Comparison of ENCODE assay signal across 5 fruit fly cellular contexts in the genomic region with DNA sequence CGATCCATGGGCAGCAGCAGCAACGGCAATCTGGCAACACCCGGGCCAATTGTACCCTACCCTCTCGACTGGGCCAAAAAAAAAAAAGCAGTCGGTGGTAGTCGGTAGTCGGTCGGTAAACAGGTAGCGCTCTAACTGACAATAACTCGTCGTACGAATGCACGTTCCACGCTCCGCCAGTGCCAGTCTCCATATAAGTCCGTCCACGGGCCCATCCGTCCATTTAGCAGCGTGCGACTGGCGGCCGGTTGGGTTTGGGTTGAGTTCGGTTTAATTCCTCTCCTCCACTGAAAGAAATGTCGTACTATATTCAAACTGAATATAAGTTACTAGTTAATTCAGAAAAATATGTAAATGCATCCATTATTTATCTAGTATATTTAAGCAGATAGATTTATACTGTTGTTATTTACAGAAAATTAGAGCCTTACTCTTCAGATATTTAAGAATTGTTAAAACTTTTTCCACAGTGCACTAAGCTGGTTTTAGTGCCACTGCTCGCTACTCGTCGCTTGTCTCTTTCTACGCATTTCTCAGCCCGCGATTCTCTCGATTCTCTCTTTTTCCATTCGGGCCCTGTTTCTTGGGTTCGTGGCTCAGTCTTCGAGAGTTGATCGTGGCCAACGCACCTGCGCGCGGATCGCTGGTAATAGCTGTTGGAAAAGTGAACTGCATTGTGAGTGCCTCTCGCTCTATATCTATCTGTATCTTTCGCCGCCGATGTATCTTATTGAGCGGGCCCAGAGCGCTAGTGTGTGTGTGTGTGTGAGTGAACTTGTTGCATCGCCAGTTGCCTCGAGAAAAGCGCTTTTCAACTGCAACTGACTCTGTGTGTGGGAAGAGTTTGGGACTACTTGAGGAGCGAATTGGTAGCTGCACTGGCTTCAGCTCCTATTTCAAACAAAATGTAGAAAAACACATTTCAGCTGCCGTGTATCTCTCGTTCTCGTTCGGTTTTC.
TF ChIP-seq lines count a peak whose summit lies in the region.

Gene bowl, plus strand, starts transcription at position 592 of the 959 bp plus-strand sequence.

TF ChIP-seq in whole organism, adult, 20 proteins besides CTCF, POLR2A, EP300 and RAD21 (continued from another document):
- TF ChIP-seq Mnt (GFP tag; optimal IDR thresholded peaks at IDR 0.05; lab: Kevin White, UChicago) (peak; percentile 61), toe (GFP tag; optimal IDR thresholded peaks at IDR 0.05; lab: Kevin White, UChicago) (peak; percentile 66), CG33017 (tag; optimal IDR thresholded peaks at IDR 0.05; lab: Kevin White, UChicago) (peak; percentile 94), CG11617 (GFP tag; optimal IDR thresholded peaks at IDR 0.05; lab: Kevin White, UChicago) (peak; percentile 83), CG1620 (GFP tag; optimal IDR thresholded peaks at IDR 0.05; lab: Kevin White, UChicago) (peak; percentile 61), kay (GFP tag; lab: Kevin White, UChicago; ENCODE audit: borderline replicate concordance) (no peak)

TF ChIP-seq in whole organism, embryonic, 481 proteins besides CTCF, POLR2A, EP300 and RAD21 (continued from another document and continues in another):
- peak; percentile 95 for TF ChIP-seq corto (GFP tag; optimal IDR thresholded peaks at IDR 0.05; lab: Kevin White, UChicago)
- peak; percentile 91 for TF ChIP-seq Fer1 (GFP tag; optimal IDR thresholded peaks at IDR 0.05; lab: Kevin White, UChicago)
- TF ChIP-seq CG7987 (GFP tag; optimal IDR thresholded peaks at IDR 0.05; lab: Kevin White, UChicago) = peak; percentile 45
- peak; percentile 95 for TF ChIP-seq dmrt99B (tag; optimal IDR thresholded peaks at IDR 0.05; lab: Kevin White, UChicago)
- TF ChIP-seq dan (GFP tag; IDR thresholded peaks at IDR 0.05; lab: Robert Waterston, UW) = peak; percentile 91
- peak; percentile 83 for TF ChIP-seq CG10147 (GFP tag; optimal IDR thresholded peaks at IDR 0.05; lab: Kevin White, UChicago)
- peak; percentile 97 for TF ChIP-seq CG34422 (GFP tag; IDR thresholded peaks at IDR 0.05; lab: Robert Waterston, UW)
- peak; percentile 89 for TF ChIP-seq cwo (GFP tag; optimal IDR thresholded peaks at IDR 0.05; lab: Kevin White, UChicago)
- peak; percentile 38 for TF ChIP-seq Fer2 (tag; optimal IDR thresholded peaks at IDR 0.05; lab: Kevin White, UChicago)
- no peak for TF ChIP-seq CG14860 (GFP tag; IDR thresholded peaks at IDR 0.05; lab: Robert Waterston, UW; ENCODE audit: partially characterized antibody)
- TF ChIP-seq Jarid2 (GFP tag; optimal IDR thresholded peaks at IDR 0.05; lab: Kevin White, UChicago) = peak; percentile 85
- peak; percentile 77 for TF ChIP-seq CG3163 (GFP tag; optimal IDR thresholded peaks at IDR 0.05; lab: Kevin White, UChicago)
- peak; percentile 19 for TF ChIP-seq fru (optimal IDR thresholded peaks at IDR 0.05; lab: Kevin White, UChicago)
- TF ChIP-seq CG30403 (GFP tag; optimal IDR thresholded peaks at IDR 0.05; lab: Kevin White, UChicago) = peak; percentile 98
- TF ChIP-seq ac (GFP tag; optimal IDR thresholded peaks at IDR 0.05; lab: Kevin White, UChicago) = peak; percentile 86
- peak; percentile 75; the same call in 1 of the 2 replicates for TF ChIP-seq Doc2 (GFP tag; IDR thresholded peaks at IDR 0.05; lab: Robert Waterston, UW)
- TF ChIP-seq CG8281 (tag; optimal IDR thresholded peaks at IDR 0.05; lab: Kevin White, UChicago) = peak; percentile 73
- peak; percentile 87 for TF ChIP-seq CG6254 (GFP tag; optimal IDR thresholded peaks at IDR 0.05; lab: Kevin White, UChicago)
- peak; percentile 78 for TF ChIP-seq CG10431 (GFP tag; optimal IDR thresholded peaks at IDR 0.05; lab: Kevin White, UChicago)
- TF ChIP-seq CG14014 (GFP tag; IDR thresholded peaks at IDR 0.05; lab: Robert Waterston, UW) = peak; percentile 96
- TF ChIP-seq ken (GFP tag; IDR thresholded peaks at IDR 0.05; lab: Robert Waterston, UW) = peak; percentile 93
- TF ChIP-seq Sry-β (GFP tag; optimal IDR thresholded peaks at IDR 0.05; lab: Kevin White, UChicago) = peak; percentile 25
- TF ChIP-seq CG15514 (GFP tag; optimal IDR thresholded peaks at IDR 0.05; lab: Kevin White, UChicago) = peak; percentile 75
- TF ChIP-seq CG34224 (GFP tag; IDR thresholded peaks at IDR 0.05; lab: Robert Waterston, UW; ENCODE audit: partially characterized antibody) = 0 out of 3 replicates have a peak, but pooled peaks have one; percentile 21
- peak; percentile 99 for TF ChIP-seq Xrp1 (GFP tag; IDR thresholded peaks at IDR 0.05; lab: Robert Waterston, UW)
- peak; percentile 83 for TF ChIP-seq pb (GFP tag; optimal IDR thresholded peaks at IDR 0.05; lab: Kevin White, UChicago)
- TF ChIP-seq mirr (GFP tag; optimal IDR thresholded peaks at IDR 0.05; lab: Kevin White, UChicago) = peak; percentile 42

TF ChIP-seq in whole organism, prepupa, 60 proteins besides CTCF, POLR2A, EP300 and RAD21 (continued from another document and continues in another):
- TF ChIP-seq CG10669 (GFP tag; optimal IDR thresholded peaks at IDR 0.05; lab: Kevin White, UChicago) (peak; percentile 92), CG15336 (GFP tag; IDR thresholded peaks at IDR 0.05; lab: Robert Waterston, UW) (peak; percentile 99), vri (GFP tag; optimal IDR thresholded peaks at IDR 0.05; lab: Kevin White, UChicago) (peak; percentile 97), spab (GFP tag; optimal IDR thresholded peaks at IDR 0.05; lab: Kevin White, UChicago) (peak; percentile 93), Eip75B (GFP tag; optimal IDR thresholded peaks at IDR 0.05; lab: Kevin White, UChicago) (peak; percentile 99), fd85E (GFP tag; optimal IDR thresholded peaks at IDR 0.05; lab: Kevin White, UChicago) (peak; percentile 78), CG11294 (GFP tag; IDR thresholded peaks at IDR 0.05; lab: Robert Waterston, UW) (peak; percentile 96), fkh (GFP tag; optimal IDR thresholded peaks at IDR 0.05; lab: Kevin White, UChicago) (peak; percentile 68), Ets21C (GFP tag; optimal IDR thresholded peaks at IDR 0.05; lab: Kevin White, UChicago) (peak; percentile 96), dsx (GFP tag; optimal IDR thresholded peaks at IDR 0.05; lab: Kevin White, UChicago; ENCODE audit: poor library complexity, severe bottlenecking) (peak; percentile 90), CG11762 (GFP tag; optimal IDR thresholded peaks at IDR 0.05; lab: Kevin White, UChicago; ENCODE audit: insufficient read depth) (peak; percentile 93), achi (GFP tag; optimal IDR thresholded peaks at IDR 0.05; lab: Kevin White, UChicago) (peak; percentile 96), pdm3 (GFP tag; optimal IDR thresholded peaks at IDR 0.05; lab: Kevin White, UChicago) (peak; percentile 98), CG4318 (GFP tag; optimal IDR thresholded peaks at IDR 0.05; lab: Kevin White, UChicago) (peak; percentile 89), CG34406 (GFP tag; optimal IDR thresholded peaks at IDR 0.05; lab: Kevin White, UChicago) (peak; percentile 96), CG1621 (tag; optimal IDR thresholded peaks at IDR 0.05; lab: Kevin White, UChicago) (peak; percentile 87), CG6808 (GFP tag; optimal IDR thresholded peaks at IDR 0.05; lab: Kevin White, UChicago) (peak; percentile 95), CG32006 (GFP tag; optimal IDR thresholded peaks at IDR 0.05; lab: Kevin White, UChicago) (peak; percentile 96), acj6 (GFP tag; optimal IDR thresholded peaks at IDR 0.05; lab: Kevin White, UChicago) (peak; percentile 99), CG10631 (GFP tag; optimal IDR thresholded peaks at IDR 0.05; lab: Kevin White, UChicago) (peak; percentile 98), svp (GFP tag; lab: Kevin White, UChicago) (peak; percentile 99), Sox15 (GFP tag; optimal IDR thresholded peaks at IDR 0.05; lab: Kevin White, UChicago) (peak; percentile 95), Hr4 (GFP tag; optimal IDR thresholded peaks at IDR 0.05; lab: Kevin White, UChicago) (peak; percentile 97), lz (GFP tag; optimal IDR thresholded peaks at IDR 0.05; lab: Kevin White, UChicago) (peak; percentile 99), Met (GFP tag; optimal IDR thresholded peaks at IDR 0.05; lab: Kevin White, UChicago) (peak; percentile 98), net (GFP tag; optimal IDR thresholded peaks at IDR 0.05; lab: Kevin White, UChicago) (peak; percentile 98), OdsH (GFP tag; optimal IDR thresholded peaks at IDR 0.05; lab: Kevin White, UChicago) (peak; percentile 99), Sox102F (GFP tag; optimal IDR thresholded peaks at IDR 0.05; lab: Kevin White, UChicago) (peak; percentile 99), Sox14 (GFP tag; optimal IDR thresholded peaks at IDR 0.05; lab: Kevin White, UChicago) (peak; percentile 98)

TF ChIP-seq in whole organism, pupa, 21 proteins besides CTCF, POLR2A, EP300 and RAD21 (continued from another document):
- TF ChIP-seq fd96Ca (GFP tag; IDR thresholded peaks at IDR 0.05; lab: Robert Waterston, UW) = peak; percentile 88
- TF ChIP-seq Pif1A (GFP tag; optimal IDR thresholded peaks at IDR 0.05; lab: Kevin White, UChicago) = peak; percentile 96
- peak; percentile 95 for TF ChIP-seq Snoo (tag; optimal IDR thresholded peaks at IDR 0.05; lab: Kevin White, UChicago)
- peak; percentile 98 for TF ChIP-seq CG4496 (GFP tag; IDR thresholded peaks at IDR 0.05; lab: Robert Waterston, UW)

TF ChIP-seq in whole organism, wandering third instar larva, 38 proteins besides CTCF, POLR2A, EP300 and RAD21 (continued from another document):
- TF ChIP-seq N (GFP tag; optimal IDR thresholded peaks at IDR 0.05; lab: Kevin White, UChicago) (no peak), foxo (GFP tag; optimal IDR thresholded peaks at IDR 0.05; lab: Kevin White, UChicago) (peak; percentile 84 to 98), Hr83 (GFP tag; optimal IDR thresholded peaks at IDR 0.05; lab: Kevin White, UChicago; ENCODE audit: poor library complexity, severe bottlenecking) (peak; percentile 79), Abd-B (GFP tag; optimal IDR thresholded peaks at IDR 0.05; lab: Kevin White, UChicago) (no peak), brk (GFP tag; optimal IDR thresholded peaks at IDR 0.05; lab: Kevin White, UChicago) (peak; percentile 97), ey (GFP tag; optimal IDR thresholded peaks at IDR 0.05; lab: Kevin White, UChicago) (peak; percentile 98), br (GFP tag; optimal IDR thresholded peaks at IDR 0.05; lab: Kevin White, UChicago) (peak; percentile 98), h (GFP tag; optimal IDR thresholded peaks at IDR 0.05; lab: Kevin White, UChicago) (peak; percentile 99), pan (optimal IDR thresholded peaks at IDR 0.05; lab: Kevin White, UChicago) (no peak), Vsx2 (GFP tag; optimal IDR thresholded peaks at IDR 0.05; lab: Kevin White, UChicago; ENCODE audit: partially characterized antibody) (peak; percentile 94), Rel (GFP tag; optimal IDR thresholded peaks at IDR 0.05; lab: Kevin White, UChicago) (peak; percentile 93), Rel (tag; optimal IDR thresholded peaks at IDR 0.05; lab: Kevin White, UChicago) (peak; percentile 78), CG32264 (GFP tag; optimal IDR thresholded peaks at IDR 0.05; lab: Kevin White, UChicago) (peak; percentile 89), usp (GFP tag; optimal IDR thresholded peaks at IDR 0.05; lab: Kevin White, UChicago) (no peak), Myc (optimal IDR thresholded peaks at IDR 0.05; lab: Kevin White, UChicago) (no peak), fru (GFP tag; optimal IDR thresholded peaks at IDR 0.05; lab: Kevin White, UChicago) (peak; percentile 99), jim (GFP tag; optimal IDR thresholded peaks at IDR 0.05; lab: Kevin White, UChicago) (peak; percentile 86), CrebA (GFP tag; optimal IDR thresholded peaks at IDR 0.05; lab: Kevin White, UChicago; ENCODE audit: borderline replicate concordance) (peak; percentile 88), HLH106 (tag; optimal IDR thresholded peaks at IDR 0.05; lab: Kevin White, UChicago) (peak; percentile 94), Sp1 (GFP tag; optimal IDR thresholded peaks at IDR 0.05; lab: Kevin White, UChicago) (peak; percentile 99), Dif (GFP tag; optimal IDR thresholded peaks at IDR 0.05; lab: Kevin White, UChicago; ENCODE audit: partially characterized antibody) (peak; percentile 79), Hnf4 (GFP tag; optimal IDR thresholded peaks at IDR 0.05; lab: Kevin White, UChicago) (peak; percentile 98)
